Worm (Caenorhabditis elegans) whole organism, L2 larva: ENCODE data around the gene T04F8.7.
A peak's percentile ranks its signal among the peaks of the same experiment; 100 is the strongest.

Experiments
- C34F6.9 ChIP-seq: fragments of 150-350 bp; optimal IDR thresholded peaks from 2 replicates; lab custom pipeline; 2014; ENCODE audit warnings: missing biosample characterization, missing genetic modification characterization
- F13H6.1 ChIP-seq: sonication (generic microtip); optimal IDR thresholded peaks from 2 replicates; lab custom pipeline; 2016; ENCODE audit warnings: missing genetic modification characterization, missing compliant biosample characterization
- R02D3.7 ChIP-seq: fragments of 150-350 bp; optimal IDR thresholded peaks from 2 replicates; lab custom pipeline; 2014; ENCODE audit warnings: missing biosample characterization, missing genetic modification characterization
- Y55F3AM.14 ChIP-seq: fragments of 200-800 bp; sonication (Bioruptor generic); optimal IDR thresholded peaks from 2 replicates; lab custom pipeline; 2018; ENCODE audit warnings: mild to moderate bottlenecking, missing genetic modification characterization, missing compliant biosample characterization
- aly-2 ChIP-seq: fragments of 150-350 bp; optimal IDR thresholded peaks from 2 replicates; lab custom pipeline; 2014; ENCODE audit warnings: missing biosample characterization, missing genetic modification characterization
- ama-1 ChIP-seq: fragments of 150-350 bp; optimal IDR thresholded peaks from 2 replicates; lab custom pipeline; 2018; ENCODE audit warnings: inconsistent platforms
- blmp-1 ChIP-seq: sonication (generic microtip); optimal IDR thresholded peaks from 2 replicates; lab custom pipeline; 2017; ENCODE audit warnings: missing genetic modification characterization, mild to moderate bottlenecking, missing compliant biosample characterization, antibody characterized with exemption, moderate library complexity; ENCODE audit not compliant: insufficient read depth
- ceh-16 ChIP-seq: fragments of 150-350 bp; optimal IDR thresholded peaks from 2 replicates; lab custom pipeline; 2014; ENCODE audit warnings: missing biosample characterization, missing genetic modification characterization
- ceh-82 ChIP-seq: fragments of 150-350 bp; optimal IDR thresholded peaks from 2 replicates; lab custom pipeline; 2014; ENCODE audit warnings: missing biosample characterization, missing genetic modification characterization
- crh-2 ChIP-seq: sonication (generic microtip); optimal IDR thresholded peaks from 2 replicates; lab custom pipeline; 2017; ENCODE audit warnings: missing biosample characterization, missing genetic modification characterization
- dmd-4 ChIP-seq: sonication (generic microtip); optimal IDR thresholded peaks from 2 replicates; lab custom pipeline; 2017; ENCODE audit warnings: missing biosample characterization, missing genetic modification characterization
- egl-27 ChIP-seq: sonication (generic microtip); optimal IDR thresholded peaks from 3 replicates; lab custom pipeline; 2017; ENCODE audit warnings: missing biosample characterization, missing genetic modification reagents, missing genetic modification characterization
- elt-1 ChIP-seq: fragments of 150-350 bp; optimal IDR thresholded peaks from 2 replicates; lab custom pipeline; 2014; ENCODE audit warnings: missing biosample characterization, missing genetic modification characterization
- elt-3 ChIP-seq: sonication (generic microtip); optimal IDR thresholded peaks from 2 replicates; lab custom pipeline; 2017; ENCODE audit warnings: missing biosample characterization, missing genetic modification characterization
- fos-1 ChIP-seq: fragments of 150-350 bp; optimal IDR thresholded peaks from 2 replicates; lab custom pipeline; 2014; ENCODE audit warnings: missing biosample characterization, missing genetic modification characterization
- gmeb-1 ChIP-seq: fragments of 150-350 bp; optimal IDR thresholded peaks from 2 replicates; lab custom pipeline; 2014; ENCODE audit warnings: missing biosample characterization, missing genetic modification characterization
- lin-11 ChIP-seq: fragments of 150-350 bp; sonication (generic microtip); optimal IDR thresholded peaks from 2 replicates; lab custom pipeline; 2014; ENCODE audit warnings: missing biosample characterization, missing genetic modification characterization, inconsistent platforms, mixed read lengths
- lin-39 ChIP-seq: fragments of 150-350 bp; optimal IDR thresholded peaks from 2 replicates; lab custom pipeline; 2014; ENCODE audit warnings: missing biosample characterization, missing genetic modification reagents, missing genetic modification characterization
- lsy-2 ChIP-seq, 2 experiments: fragments of 150-350 bp in 1 of 2; sonication (generic microtip) in 1 of 2; optimal IDR thresholded peaks; 2 replicates each; lab custom pipeline; 2014 to 2017; ENCODE audit warnings: missing biosample characterization in 2 of 2, missing genetic modification characterization in 2 of 2
- mab-5 ChIP-seq: fragments of 150-350 bp; optimal IDR thresholded peaks from 2 replicates; lab custom pipeline; 2014; ENCODE audit warnings: missing biosample characterization, missing genetic modification characterization
- mbf-1 ChIP-seq: sonication (generic microtip); optimal IDR thresholded peaks from 2 replicates; lab custom pipeline; 2017; ENCODE audit warnings: missing biosample characterization, missing genetic modification characterization
- mdl-1 ChIP-seq, 2 experiments: fragments of 150-350 bp in 1 of 2; sonication (generic microtip) in 1 of 2; optimal IDR thresholded peaks; 2 replicates each; lab custom pipeline; 2017; ENCODE audit warnings: missing biosample characterization in 2 of 2, missing genetic modification characterization in 2 of 2
- nhr-10 ChIP-seq: sonication (generic microtip); optimal IDR thresholded peaks from 2 replicates; lab custom pipeline; 2017; ENCODE audit warnings: missing biosample characterization, missing genetic modification characterization
- nhr-11 ChIP-seq: fragments of 150-350 bp; optimal IDR thresholded peaks from 2 replicates; lab custom pipeline; 2014; ENCODE audit warnings: missing biosample characterization, missing genetic modification characterization
- nhr-129 ChIP-seq: fragments of 150-350 bp; optimal IDR thresholded peaks from 2 replicates; lab custom pipeline; 2014; ENCODE audit warnings: missing biosample characterization, missing genetic modification characterization
- nhr-21 ChIP-seq: fragments of 150-350 bp; optimal IDR thresholded peaks from 2 replicates; lab custom pipeline; 2014; ENCODE audit warnings: missing biosample characterization, missing genetic modification characterization
- nhr-237 ChIP-seq: fragments of 150-350 bp; optimal IDR thresholded peaks from 2 replicates; lab custom pipeline; 2014; ENCODE audit warnings: missing biosample characterization, missing genetic modification characterization
- nhr-25 ChIP-seq: fragments of 150-350 bp; sonication (generic microtip); optimal IDR thresholded peaks from 3 replicates; lab custom pipeline; 2014; ENCODE audit warnings: missing biosample characterization, missing genetic modification characterization
- nhr-6 ChIP-seq: fragments of 150-350 bp; optimal IDR thresholded peaks from 2 replicates; lab custom pipeline; 2014; ENCODE audit warnings: missing biosample characterization, missing genetic modification characterization
- nhr-77 ChIP-seq: fragments of 150-350 bp; optimal IDR thresholded peaks from 2 replicates; lab custom pipeline; 2014; ENCODE audit warnings: missing biosample characterization, missing genetic modification characterization
- peb-1 ChIP-seq: fragments of 150-350 bp; optimal IDR thresholded peaks from 2 replicates; lab custom pipeline; 2014; ENCODE audit warnings: missing biosample characterization, missing genetic modification characterization
- sem-4 ChIP-seq: fragments of 150-350 bp; optimal IDR thresholded peaks from 2 replicates; lab custom pipeline; 2014; ENCODE audit warnings: missing biosample characterization, missing genetic modification reagents, missing genetic modification characterization
- sma-3 ChIP-seq: sonication (generic microtip); optimal IDR thresholded peaks from 2 replicates; lab custom pipeline; 2016; ENCODE audit warnings: missing genetic modification reagents, missing genetic modification characterization, missing compliant biosample characterization
- sma-9 ChIP-seq, 2 experiments: fragments of 150-350 bp in 1 of 2; sonication (generic microtip) in 1 of 2; optimal IDR thresholded peaks; 2 replicates each; lab custom pipeline; 2014 to 2016; ENCODE audit warnings: missing genetic modification characterization in 2 of 2, mild to moderate bottlenecking in 1 of 2, missing biosample characterization in 1 of 2, missing compliant biosample characterization in 1 of 2, missing genetic modification reagents in 1 of 2, moderate library complexity in 1 of 2
- snpc-4 ChIP-seq: fragments of 150-350 bp; optimal IDR thresholded peaks from 2 replicates; lab custom pipeline; 2014; ENCODE audit warnings: missing biosample characterization, missing genetic modification characterization
- unc-55 ChIP-seq: fragments of 150-350 bp; sonication (generic microtip); optimal IDR thresholded peaks from 3 replicates; lab custom pipeline; 2014; ENCODE audit warnings: missing biosample characterization, missing genetic modification reagents, missing genetic modification characterization
- zag-1 ChIP-seq: fragments of 150-350 bp; optimal IDR thresholded peaks from 2 replicates; lab custom pipeline; 2014; ENCODE audit warnings: missing biosample characterization, missing genetic modification characterization
- ztf-1 ChIP-seq: fragments of 200-800 bp; sonication (Bioruptor generic); conservative IDR thresholded peaks from 2 replicates; pipeline ENCODE4 v1.3.6; 2022; ENCODE audit warnings: missing genetic modification characterization, missing compliant biosample characterization
- ztf-11 ChIP-seq: sonication (generic microtip); optimal IDR thresholded peaks from 2 replicates; lab custom pipeline; 2017; ENCODE audit warnings: missing biosample characterization, missing genetic modification characterization
- ztf-4 ChIP-seq: fragments of 150-350 bp; optimal IDR thresholded peaks from 2 replicates; lab custom pipeline; 2014; ENCODE audit warnings: missing biosample characterization, missing genetic modification characterization

T04F8.7 gene

ce11 chrX:11680851-11681250, at the start of gene T04F8.7:
T04F8.7 (minus strand) TSS chrX:11680980.
- TF ChIP-seq fos-1 (tag; lab: Kevin White, UChicago) (peak; percentile 83), crh-2 (tag; lab: Kevin White, UChicago) (peak; percentile 11), sma-9 (GFP tag; optimal IDR thresholded peaks at IDR 0.05; lab: Kevin White, UChicago) (peak; percentile 24), sma-9 (tag; optimal IDR thresholded peaks at IDR 0.05; lab: Kevin White, UChicago) (no peak), F13H6.1 (peak; percentile 6), nhr-6 (tag; lab: Kevin White, UChicago) (no peak)
- TF ChIP-seq, all 48 proteins: peak for 4

ce11 chrX:11727761-11728160, 47.0 kb upstream of the T04F8.7 start, which contains the start of the genes gst-42 and D1053.2:
gst-42 (minus strand) TSS chrX:11727936.
D1053.2 (plus strand) TSS chrX:11728151.
- TF ChIP-seq fos-1 (tag; lab: Kevin White, UChicago) (peak; percentile 87), peb-1 (tag; lab: Kevin White, UChicago) (no peak), gmeb-1 (tag; lab: Kevin White, UChicago) (peak; percentile 40), mab-5 (tag; lab: Kevin White, UChicago) (no peak), crh-2 (tag; lab: Kevin White, UChicago) (peak; percentile 89), nhr-129 (tag; lab: Kevin White, UChicago) (peak; percentile 62), aly-2 (tag; lab: Kevin White, UChicago) (no peak), ceh-82 (tag; lab: Kevin White, UChicago) (no peak), lsy-2 (tag; optimal IDR thresholded peaks at IDR 0.05; lab: Kevin White, UChicago) (peak in 1 of 2 experiments; percentile 42), mdl-1 (tag; optimal IDR thresholded peaks at IDR 0.05; lab: Kevin White, UChicago) (peak; percentile 47 to 78), F13H6.1 (peak; percentile 45), sma-9 (GFP tag; optimal IDR thresholded peaks at IDR 0.05; lab: Kevin White, UChicago) (peak; percentile 97), sma-9 (tag; optimal IDR thresholded peaks at IDR 0.05; lab: Kevin White, UChicago) (no peak), sma-3 (GFP tag; lab: Kevin White, UChicago) (peak; percentile 72), ztf-4 (no peak), nhr-21 (tag; lab: Kevin White, UChicago) (peak; percentile 18), egl-27 (tag; lab: Kevin White, UChicago) (peak; percentile 9), blmp-1 (peak; percentile 5), lin-11 (tag; lab: Kevin White, UChicago) (no peak)

ce11 chrX:11726450-11726849, 45.7 kb upstream of the T04F8.7 start:
- TF ChIP-seq sma-9 (GFP tag; optimal IDR thresholded peaks at IDR 0.05; lab: Kevin White, UChicago), result peak; percentile 33
- TF ChIP-seq sma-9 (tag; optimal IDR thresholded peaks at IDR 0.05; lab: Kevin White, UChicago), result no peak
- no peak for TF ChIP-seq snpc-4 (tag; lab: Kevin White, UChicago)
- TF ChIP-seq peb-1 (tag; lab: Kevin White, UChicago), result no peak
- TF ChIP-seq elt-1 (tag; lab: Kevin White, UChicago), result peak; percentile 93
- peak; percentile 66 for TF ChIP-seq ceh-16 (tag; lab: Kevin White, UChicago)
- TF ChIP-seq, all 48 proteins: peak for 3

ce11 chrX:11725646-11726045, 44.9 kb upstream of the T04F8.7 start:
- TF ChIP-seq sma-9 (GFP tag; optimal IDR thresholded peaks at IDR 0.05; lab: Kevin White, UChicago) (no peak), sma-9 (tag; optimal IDR thresholded peaks at IDR 0.05; lab: Kevin White, UChicago) (no peak), nhr-129 (tag; lab: Kevin White, UChicago) (peak; percentile 27)

- TF ChIP-seq Y55F3AM.14 (GFP tag; lab: Kevin White, UChicago) (no peak), C34F6.9 (no peak), lin-11 (tag; lab: Kevin White, UChicago) (no peak), ama-1 (lab: Kevin White, UChicago) (no peak), sem-4 (tag; lab: Kevin White, UChicago) (no peak), sma-9 (GFP tag; optimal IDR thresholded peaks at IDR 0.05; lab: Kevin White, UChicago) (peak; percentile 47), sma-9 (tag; optimal IDR thresholded peaks at IDR 0.05; lab: Kevin White, UChicago) (no peak), gmeb-1 (tag; lab: Kevin White, UChicago) (peak; percentile 8), elt-3 (no peak), nhr-6 (tag; lab: Kevin White, UChicago) (no peak), ztf-11 (tag; lab: Kevin White, UChicago) (no peak), mbf-1 (no peak), dmd-4 (tag; lab: Kevin White, UChicago) (no peak), unc-55 (GFP tag; lab: Kevin White, UChicago) (no peak), sma-3 (GFP tag; lab: Kevin White, UChicago) (no peak), ztf-1 (GFP tag; lab: Robert Waterston, UW) (no peak), crh-2 (tag; lab: Kevin White, UChicago) (peak; percentile 76), nhr-25 (tag; lab: Kevin White, UChicago) (no peak), mdl-1 (tag; optimal IDR thresholded peaks at IDR 0.05; lab: Kevin White, UChicago) (peak in 1 of 2 experiments; percentile 15), F13H6.1 (peak; percentile 18), snpc-4 (tag; lab: Kevin White, UChicago) (no peak), lsy-2 (tag; optimal IDR thresholded peaks at IDR 0.05; lab: Kevin White, UChicago) (no peak), aly-2 (tag; lab: Kevin White, UChicago) (no peak), lin-39 (no peak), zag-1 (no peak), nhr-77 (tag; lab: Kevin White, UChicago) (no peak), nhr-237 (tag; lab: Kevin White, UChicago) (no peak), nhr-11 (tag; lab: Kevin White, UChicago) (no peak), ztf-4 (no peak), nhr-21 (tag; lab: Kevin White, UChicago) (no peak), nhr-10 (tag; lab: Kevin White, UChicago) (no peak), mab-5 (tag; lab: Kevin White, UChicago) (no peak), fos-1 (tag; lab: Kevin White, UChicago) (peak; percentile 85), R02D3.7 (no peak)
Measured at ce11 chrX:11723781-11724201, 43.0 kb upstream of the T04F8.7 start, which contains the start of gene D1053.4. D1053.4 (minus strand) TSS chrX:11723800.
